Fruit fly (Drosophila melanogaster): ENCODE results near the gene Ada.

Ada gene

dm6 chr3R:9038652-9039051, 26.3 kb upstream of the Ada start, which contains the start of gene hyx (continued):
- TF ChIP-seq CG3995 (GFP tag; optimal IDR thresholded peaks at IDR 0.05) (no peak), CG4854 (GFP tag; optimal IDR thresholded peaks at IDR 0.05) (no peak), CG14710 (tag; optimal IDR thresholded peaks at IDR 0.05) (peak; percentile 32), stc (GFP tag; IDR thresholded peaks at IDR 0.05) (no peak), sr (GFP tag; IDR thresholded peaks at IDR 0.05) (peak; percentile 79; the same call in 2 of the 3 replicates), crc (GFP tag; optimal IDR thresholded peaks at IDR 0.05) (no peak), odd (GFP tag; optimal IDR thresholded peaks at IDR 0.05) (peak; percentile 20), bsh (GFP tag; optimal IDR thresholded peaks at IDR 0.05) (peak in 1 of 2 experiments; percentile 34), CG17186 (GFP tag; optimal IDR thresholded peaks at IDR 0.05) (no peak), ttk (GFP tag; IDR thresholded peaks at IDR 0.05) (peak; percentile 29; the same call in 1 of the 2 replicates), CG15514 (GFP tag; optimal IDR thresholded peaks at IDR 0.05) (peak; percentile 57), dpn (GFP tag; optimal IDR thresholded peaks at IDR 0.05) (peak in 1 of 2 experiments; percentile 53), Antp (GFP tag; optimal IDR thresholded peaks at IDR 0.05) (peak; percentile 57), Dip3 (GFP tag; optimal IDR thresholded peaks at IDR 0.05) (peak; percentile 20), p53 (GFP tag; optimal IDR thresholded peaks at IDR 0.05) (peak; percentile 23), CG17328 (GFP tag; IDR thresholded peaks at IDR 0.05) (0 out of 2 replicates have a peak, but pooled peaks have one; percentile 7), MESR4 (GFP tag; optimal IDR thresholded peaks at IDR 0.05) (no peak), CG43689 (GFP tag; IDR thresholded peaks at IDR 0.05) (no peak), Ssrp (tag; optimal IDR thresholded peaks at IDR 0.05) (no peak), jigr1 (GFP tag; IDR thresholded peaks at IDR 0.05) (no peak), CG10654 (GFP tag; optimal IDR thresholded peaks at IDR 0.05) (no peak), Myb (GFP tag; optimal IDR thresholded peaks at IDR 0.05) (peak; percentile 40), CG1832 (GFP tag; optimal IDR thresholded peaks at IDR 0.05) (no peak), sens (GFP tag) (peak; percentile 95), C15 (GFP tag; IDR thresholded peaks at IDR 0.05) (no peak), Lim3 (GFP tag; IDR thresholded peaks at IDR 0.05) (no peak), Blimp-1 (GFP tag; optimal IDR thresholded peaks at IDR 0.05) (peak; percentile 3), Opbp (GFP tag; IDR thresholded peaks at IDR 0.05; ENCODE audit: partially characterized antibody) (peak; percentile 80; the same call in 2 of the 3 replicates), Nf-YC (tag; optimal IDR thresholded peaks at IDR 0.05) (peak; percentile 48), CG9932 (GFP tag; IDR thresholded peaks at IDR 0.05) (peak; percentile 69), Sin3A (optimal IDR thresholded peaks at IDR 0.05) (no peak), CkIIα-i1 (GFP tag; IDR thresholded peaks at IDR 0.05) (no peak), mam (GFP tag; optimal IDR thresholded peaks at IDR 0.05) (peak; percentile 59), CG11695 (GFP tag; IDR thresholded peaks at IDR 0.05) (no peak), NC2β (GFP tag; optimal IDR thresholded peaks at IDR 0.05) (peak; percentile 17), ash1 (GFP tag; optimal IDR thresholded peaks at IDR 0.05) (no peak), HmgZ (tag; optimal IDR thresholded peaks at IDR 0.05) (peak; percentile 61), chm (GFP tag; IDR thresholded peaks at IDR 0.05) (0 out of 2 replicates have a peak, but pooled peaks have one; percentile 18), Chrac-16 (GFP tag; optimal IDR thresholded peaks at IDR 0.05) (peak; percentile 39), Deaf1 (tag; optimal IDR thresholded peaks at IDR 0.05) (peak; percentile 5), Bgb (GFP tag; IDR thresholded peaks at IDR 0.05; ENCODE audit: partially characterized antibody) (peak; percentile 83), Gsc (GFP tag; IDR thresholded peaks at IDR 0.05) (no peak), org-1 (GFP tag; optimal IDR thresholded peaks at IDR 0.05) (no peak), az2 (GFP tag; optimal IDR thresholded peaks at IDR 0.05) (peak; percentile 49), tap (tag; optimal IDR thresholded peaks at IDR 0.05) (peak; percentile 30), MBD-R2 (GFP tag; IDR thresholded peaks at IDR 0.05) (peak; percentile 69), CG10147 (GFP tag; optimal IDR thresholded peaks at IDR 0.05) (peak; percentile 20), CG6254 (GFP tag; optimal IDR thresholded peaks at IDR 0.05) (no peak), tin (GFP tag; optimal IDR thresholded peaks at IDR 0.05) (peak; percentile 47), nerfin-1 (tag; optimal IDR thresholded peaks at IDR 0.05) (peak; percentile 91), klu (GFP tag; IDR thresholded peaks at IDR 0.05) (peak; percentile 44), Fer3 (tag; optimal IDR thresholded peaks at IDR 0.05) (peak; percentile 50)
